Fruit fly (Drosophila melanogaster): Measurements from ENCODE around the gene bc10.
A peak's percentile ranks its signal among the peaks of the same experiment; 100 is the strongest.

The bc10 gene

DNA sequence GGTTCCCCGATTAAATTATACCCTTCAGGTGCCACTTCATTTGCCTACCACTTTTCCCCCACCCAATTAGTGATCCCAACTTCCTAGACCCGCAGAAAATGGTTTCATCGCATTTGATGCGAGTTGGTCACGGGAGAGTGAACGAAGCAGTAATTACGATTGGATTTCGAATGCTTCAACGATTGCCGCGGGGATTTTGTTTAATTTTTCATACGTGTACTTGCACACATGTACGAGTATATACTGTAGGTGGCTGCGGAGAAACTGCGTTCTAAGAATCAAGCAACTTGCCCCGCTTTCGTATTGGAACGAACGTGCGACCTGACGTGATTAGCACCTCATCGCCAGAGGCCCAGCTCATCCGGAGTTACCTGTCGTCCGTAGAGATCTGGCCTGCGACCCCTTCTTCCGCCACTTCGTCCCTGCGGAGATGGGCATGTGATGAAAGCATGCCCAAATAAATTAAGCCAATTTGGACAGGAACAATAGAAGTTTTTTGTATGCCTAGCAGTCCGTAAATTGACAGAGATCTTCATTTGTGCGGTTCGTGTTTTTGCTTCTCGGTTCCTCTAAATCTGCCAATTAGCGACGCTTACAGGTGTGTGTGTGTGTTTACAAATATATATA, 15.6 kb downstream of the bc10 start:
- TF ChIP-seq Pif1A (GFP tag; optimal IDR thresholded peaks at IDR 0.05) (no peak), CG4496 (GFP tag; IDR thresholded peaks at IDR 0.05) (0 out of 3 replicates have a peak, but pooled peaks have one; percentile 21)

DNA sequence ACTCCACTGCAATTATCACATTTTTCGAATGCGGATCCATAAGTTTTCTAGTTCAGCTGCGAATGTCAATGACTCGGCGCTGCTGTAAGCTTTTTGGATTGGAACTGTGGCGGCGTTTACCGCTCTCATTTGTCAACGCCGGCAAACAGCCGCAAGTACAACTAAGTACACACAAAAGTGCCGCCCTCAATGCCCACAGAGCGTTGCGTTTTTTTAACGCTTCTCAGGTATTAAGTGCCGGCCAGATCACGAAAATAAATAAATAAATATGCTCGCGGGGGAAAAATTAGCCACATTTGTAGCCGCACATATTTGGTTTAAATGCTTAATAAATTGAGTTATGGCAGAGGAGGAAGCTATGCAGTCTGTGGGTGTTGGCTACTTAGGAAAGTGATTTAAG, 16.5 kb downstream of the bc10 start:
- no peak for TF ChIP-seq CG8159 (tag; optimal IDR thresholded peaks at IDR 0.05)
- TF ChIP-seq CG12605 (GFP tag; IDR thresholded peaks at IDR 0.05): no peak
- TF ChIP-seq rn (GFP tag; IDR thresholded peaks at IDR 0.05): no peak
- no peak for TF ChIP-seq fd96Ca (GFP tag; IDR thresholded peaks at IDR 0.05)
- TF ChIP-seq CG13204 (GFP tag; optimal IDR thresholded peaks at IDR 0.05): no peak
- TF ChIP-seq Ets98B (GFP tag; IDR thresholded peaks at IDR 0.05): no peak
- TF ChIP-seq CG4496 (GFP tag; IDR thresholded peaks at IDR 0.05): no peak
- no peak for TF ChIP-seq CG14655 (GFP tag; optimal IDR thresholded peaks at IDR 0.05)
- no peak for TF ChIP-seq CG8301 (tag; optimal IDR thresholded peaks at IDR 0.05)
- no peak for TF ChIP-seq Pif1B (GFP tag; optimal IDR thresholded peaks at IDR 0.05)
- TF ChIP-seq gl (tag; optimal IDR thresholded peaks at IDR 0.05): no peak
- no peak for TF ChIP-seq CG10348 (GFP tag; IDR thresholded peaks at IDR 0.05)
- no peak for TF ChIP-seq Snoo (tag; optimal IDR thresholded peaks at IDR 0.05)
- TF ChIP-seq CG34367 (tag; optimal IDR thresholded peaks at IDR 0.05): no peak
- TF ChIP-seq Pif1A (GFP tag; optimal IDR thresholded peaks at IDR 0.05): no peak
- no peak for TF ChIP-seq CG17806 (tag; optimal IDR thresholded peaks at IDR 0.05)

DNA sequence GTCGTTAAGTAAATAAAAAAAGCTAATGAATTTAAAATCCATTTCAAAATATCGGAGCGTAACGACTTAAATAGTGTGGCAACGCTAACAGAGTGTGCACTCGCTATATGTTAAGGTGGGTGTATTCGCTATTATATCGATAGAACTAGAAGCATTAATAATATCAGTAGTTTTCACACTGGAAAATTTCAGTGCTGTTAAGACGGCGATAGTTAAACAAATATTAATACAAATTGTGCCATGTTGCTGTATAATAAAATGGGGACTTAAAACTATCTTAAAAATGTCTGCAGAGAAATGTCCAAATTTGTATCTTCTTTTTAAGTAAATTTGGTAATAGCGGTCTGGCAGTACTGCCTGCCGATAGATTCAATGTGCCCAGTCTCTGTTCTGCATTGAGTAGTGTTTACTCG, 18.3 kb downstream of the bc10 start:
- TF ChIP-seq CG12605 (GFP tag; IDR thresholded peaks at IDR 0.05): no peak; the same call in 1 of the 2 replicates
- TF ChIP-seq CG8301 (tag; optimal IDR thresholded peaks at IDR 0.05): no peak
- no peak for TF ChIP-seq Pif1A (GFP tag; optimal IDR thresholded peaks at IDR 0.05)
- TF ChIP-seq fd96Ca (GFP tag; IDR thresholded peaks at IDR 0.05): peak; percentile 76; the same call in 2 of the 3 replicates
- TF ChIP-seq CG10348 (GFP tag; IDR thresholded peaks at IDR 0.05): peak; percentile 60; the same call in 1 of the 2 replicates
- peak; percentile 75 for TF ChIP-seq CG15710 (tag; optimal IDR thresholded peaks at IDR 0.05)
- TF ChIP-seq CG34367 (tag; optimal IDR thresholded peaks at IDR 0.05): peak; percentile 65
- no peak for TF ChIP-seq gl (tag; optimal IDR thresholded peaks at IDR 0.05)
- TF ChIP-seq CG32121 (GFP tag; IDR thresholded peaks at IDR 0.05): peak; percentile 57
- TF ChIP-seq Ets98B (GFP tag; IDR thresholded peaks at IDR 0.05): peak; percentile 85
- TF ChIP-seq D1 (tag; optimal IDR thresholded peaks at IDR 0.05): no peak
- TF ChIP-seq CG9948 (tag; optimal IDR thresholded peaks at IDR 0.05): no peak
- no peak for TF ChIP-seq CG14655 (GFP tag; optimal IDR thresholded peaks at IDR 0.05)
- TF ChIP-seq CG4496 (GFP tag; IDR thresholded peaks at IDR 0.05): peak; percentile 90
- no peak for TF ChIP-seq Pif1B (GFP tag; optimal IDR thresholded peaks at IDR 0.05)
- TF ChIP-seq CG13204 (GFP tag; optimal IDR thresholded peaks at IDR 0.05): no peak
- no peak for TF ChIP-seq CG17806 (tag; optimal IDR thresholded peaks at IDR 0.05)
- TF ChIP-seq rn (GFP tag; IDR thresholded peaks at IDR 0.05): peak; percentile 71

DNA sequence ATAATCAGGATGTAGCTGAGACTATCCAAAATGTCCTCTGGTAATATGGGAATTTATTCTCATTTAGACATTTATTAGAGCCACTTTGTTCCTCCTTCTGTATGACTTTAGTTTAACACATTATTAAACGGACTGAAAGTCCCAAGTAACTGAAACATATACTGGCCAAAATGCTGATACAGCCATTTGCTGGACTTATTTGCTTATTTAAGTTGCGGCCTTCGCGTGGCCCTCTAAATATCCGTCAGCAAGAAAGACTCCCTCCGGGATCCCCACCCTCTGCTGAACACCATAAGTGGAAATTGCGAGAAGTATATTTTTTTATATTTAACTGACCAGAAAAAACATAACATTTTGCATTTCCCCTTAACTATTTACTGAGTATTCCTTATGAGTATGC, 27.4 kb downstream of the bc10 start, which contains the start of gene spo:
Gene spo, minus strand, starts transcription at position 135 of the 400 bp plus-strand sequence.
- TF ChIP-seq CG8301 (tag; optimal IDR thresholded peaks at IDR 0.05) (no peak), CG10348 (GFP tag; IDR thresholded peaks at IDR 0.05) (no peak), CG34367 (tag; optimal IDR thresholded peaks at IDR 0.05) (no peak), Snoo (tag; optimal IDR thresholded peaks at IDR 0.05) (no peak), CG9948 (tag; optimal IDR thresholded peaks at IDR 0.05) (no peak), fd96Ca (GFP tag; IDR thresholded peaks at IDR 0.05) (no peak), CG17806 (tag; optimal IDR thresholded peaks at IDR 0.05) (no peak), Pif1A (GFP tag; optimal IDR thresholded peaks at IDR 0.05) (no peak), D1 (tag; optimal IDR thresholded peaks at IDR 0.05) (no peak), EcR (GFP tag; optimal IDR thresholded peaks at IDR 0.05) (no peak), CG15710 (tag; optimal IDR thresholded peaks at IDR 0.05) (no peak), CG4496 (GFP tag; IDR thresholded peaks at IDR 0.05) (no peak), CG32121 (GFP tag; IDR thresholded peaks at IDR 0.05) (no peak), CG12605 (GFP tag; IDR thresholded peaks at IDR 0.05) (no peak), gl (tag; optimal IDR thresholded peaks at IDR 0.05) (no peak), Pif1B (GFP tag; optimal IDR thresholded peaks at IDR 0.05) (no peak), Ets98B (GFP tag; IDR thresholded peaks at IDR 0.05) (no peak), CG8159 (tag; optimal IDR thresholded peaks at IDR 0.05) (no peak), CG13204 (GFP tag; optimal IDR thresholded peaks at IDR 0.05) (no peak), CG14655 (GFP tag; optimal IDR thresholded peaks at IDR 0.05) (no peak)

DNA sequence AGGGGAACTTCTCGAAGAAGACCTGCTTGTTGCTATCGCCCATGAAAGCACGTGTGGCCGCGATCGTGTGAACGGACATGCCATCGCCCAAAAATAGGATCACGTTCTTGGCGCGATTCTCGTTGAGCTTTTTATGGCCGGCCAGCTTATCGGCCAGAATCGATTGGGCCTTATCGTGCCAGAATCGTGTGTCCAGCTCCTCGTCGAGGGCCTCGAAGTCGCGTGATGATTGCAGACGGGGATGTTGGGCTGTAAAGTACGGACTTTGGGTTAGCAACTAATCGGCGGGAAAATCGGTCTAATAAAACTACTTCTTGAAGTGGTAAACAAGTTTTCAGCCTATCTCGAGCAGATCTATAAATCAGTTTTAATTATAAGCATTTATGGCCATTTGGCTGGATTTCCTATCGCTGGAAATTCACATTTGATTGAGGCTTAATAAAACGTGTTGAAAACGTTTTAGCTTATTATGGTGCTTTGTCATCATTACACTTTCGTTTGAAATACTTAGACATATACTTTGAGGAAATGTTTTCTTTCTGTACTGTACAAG, 29.2 kb downstream of the bc10 start:
- TF ChIP-seq CG12605 (GFP tag; IDR thresholded peaks at IDR 0.05) (no peak), Snoo (tag; optimal IDR thresholded peaks at IDR 0.05) (no peak), CG15710 (tag; optimal IDR thresholded peaks at IDR 0.05) (no peak), CG9948 (tag; optimal IDR thresholded peaks at IDR 0.05) (no peak)

DNA sequence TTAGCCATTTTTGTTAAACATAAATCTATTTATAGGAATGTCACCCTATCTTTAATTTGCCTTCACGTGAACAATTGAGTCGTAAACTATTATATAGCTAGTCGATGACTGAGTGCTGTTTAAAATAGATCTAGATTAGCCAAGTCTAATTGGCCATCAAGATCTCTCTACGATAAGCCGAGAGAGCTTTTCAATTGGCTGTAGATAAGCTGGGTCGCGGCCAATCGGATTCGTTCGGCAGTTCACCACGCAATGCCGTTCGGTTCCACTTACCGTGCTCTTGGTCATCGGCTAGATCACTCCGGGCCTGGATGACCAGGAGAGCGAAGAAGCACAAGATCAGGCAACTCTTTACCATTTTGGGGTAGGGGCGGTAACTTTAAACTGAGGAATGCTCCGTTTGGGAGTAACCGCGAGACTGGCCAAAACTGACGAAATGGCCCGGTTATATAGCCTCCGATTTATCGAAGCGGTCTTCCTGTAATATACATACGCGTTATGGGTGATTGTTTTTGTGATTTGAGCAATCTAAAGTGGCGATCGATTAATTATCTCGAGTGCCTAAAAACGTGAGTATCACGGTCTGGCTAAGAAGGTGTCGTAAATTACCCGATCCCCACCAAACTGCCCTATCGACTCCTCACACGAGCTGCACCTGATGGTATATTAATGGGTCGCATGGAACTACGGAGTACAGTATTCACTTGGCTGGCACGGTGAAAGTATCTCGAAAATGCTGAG, 30.0 kb downstream of the bc10 start, which contains the start of the genes Alp10 and Alp9:
Gene Alp10, minus strand, starts transcription at position 420 of the 741 bp plus-strand sequence.
Gene Alp9, plus strand, starts transcription at position 690 of the 741 bp plus-strand sequence.
- TF ChIP-seq CG12605 (GFP tag; IDR thresholded peaks at IDR 0.05) (no peak), CG14655 (GFP tag; optimal IDR thresholded peaks at IDR 0.05) (no peak), Ets98B (GFP tag; IDR thresholded peaks at IDR 0.05) (no peak), CG13204 (GFP tag; optimal IDR thresholded peaks at IDR 0.05) (no peak)
